Fruit fly (Drosophila melanogaster): ENCODE data around the gene CG16727.
A peak's percentile ranks its signal among the peaks of the same experiment; 100 is the strongest.

The CG16727 gene

DNA sequence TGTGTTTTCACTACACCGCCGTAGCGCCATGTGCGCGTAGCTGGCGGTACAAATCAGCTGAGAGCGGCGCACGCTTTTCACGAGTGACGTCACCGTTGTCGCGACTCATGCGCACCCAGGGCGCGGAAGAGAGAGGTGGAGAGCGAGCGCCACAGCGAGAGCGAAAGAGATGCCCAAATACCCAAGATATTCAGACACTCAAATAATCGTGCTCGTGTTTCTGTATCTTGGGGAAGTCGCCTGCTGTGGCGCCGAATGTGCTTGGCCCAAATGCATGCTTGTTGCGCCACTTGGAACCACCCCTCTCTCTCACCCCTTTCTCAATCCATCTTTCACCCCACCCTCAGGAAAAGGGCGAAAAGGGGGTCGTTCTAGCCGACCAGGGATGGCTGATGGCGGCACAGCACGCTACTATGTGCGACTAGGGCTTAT lies 19.5 kb downstream of the CG16727 start, which contains the start of gene CG6231:
Gene CG6231, minus strand, starts transcription at position 34 of the 432 bp plus-strand sequence.
- no peak for TF ChIP-seq Pif1B (GFP tag; optimal IDR thresholded peaks at IDR 0.05)
- TF ChIP-seq CG32121 (GFP tag; IDR thresholded peaks at IDR 0.05) = 0 out of 2 replicates have a peak, but pooled peaks have one; percentile 42
- TF ChIP-seq CG13204 (GFP tag; optimal IDR thresholded peaks at IDR 0.05) = peak; percentile 92

DNA sequence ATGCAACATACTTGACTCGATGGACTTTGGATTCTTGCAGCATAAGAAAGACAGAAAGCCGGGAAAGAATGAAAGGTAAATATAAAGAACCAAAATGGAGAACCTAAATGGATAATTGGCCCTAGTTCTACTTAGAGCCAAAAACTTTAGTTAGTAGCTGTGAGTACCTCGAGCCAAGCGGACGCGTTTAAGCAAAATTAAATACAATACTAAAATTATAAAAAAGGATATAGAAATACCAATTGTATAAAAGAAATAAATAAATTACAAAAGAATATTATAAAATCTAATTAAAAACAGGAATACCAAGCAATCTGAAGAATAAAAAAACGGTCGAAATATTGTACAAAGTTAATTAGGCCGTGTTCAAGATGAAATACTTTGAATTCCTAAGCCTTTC lies 21.5 kb downstream of the CG16727 start, which contains the start of gene CG34138:
Gene CG34138, plus strand, starts transcription at position 301 of the 400 bp plus-strand sequence.
- TF ChIP-seq CG8301 (tag; optimal IDR thresholded peaks at IDR 0.05) (no peak), CG32121 (GFP tag; IDR thresholded peaks at IDR 0.05) (no peak), D1 (tag; optimal IDR thresholded peaks at IDR 0.05) (no peak), EcR (GFP tag; optimal IDR thresholded peaks at IDR 0.05) (no peak), Snoo (tag; optimal IDR thresholded peaks at IDR 0.05) (no peak), CG17806 (tag; optimal IDR thresholded peaks at IDR 0.05) (no peak), CG10348 (GFP tag; IDR thresholded peaks at IDR 0.05) (no peak), CG12605 (GFP tag; IDR thresholded peaks at IDR 0.05) (no peak), CG14655 (GFP tag; optimal IDR thresholded peaks at IDR 0.05) (no peak), Pif1B (GFP tag; optimal IDR thresholded peaks at IDR 0.05) (no peak), Pif1A (GFP tag; optimal IDR thresholded peaks at IDR 0.05) (no peak), CG13204 (GFP tag; optimal IDR thresholded peaks at IDR 0.05) (no peak), CG8159 (tag; optimal IDR thresholded peaks at IDR 0.05) (no peak), Ets98B (GFP tag; IDR thresholded peaks at IDR 0.05) (no peak), CG15710 (tag; optimal IDR thresholded peaks at IDR 0.05) (no peak)

DNA sequence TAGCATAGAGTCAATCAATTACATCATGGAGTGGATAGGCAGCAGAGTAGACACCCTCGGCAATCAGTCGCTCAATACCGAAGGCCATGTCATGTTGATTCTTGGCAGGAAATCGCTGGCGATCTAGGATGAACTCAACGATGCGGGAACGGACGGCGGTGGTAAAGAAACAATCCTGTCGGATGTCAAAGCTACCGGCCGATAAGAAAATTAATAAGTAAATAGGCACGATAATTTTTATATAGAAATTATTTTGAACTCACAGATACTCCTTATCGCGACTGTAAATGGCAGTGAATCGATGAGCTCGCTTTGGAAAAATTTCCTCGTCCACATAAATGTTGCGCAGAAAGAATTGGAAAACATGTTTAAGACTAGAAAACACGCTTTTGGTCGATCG lies 24.8 kb downstream of the CG16727 start:
- no peak for TF ChIP-seq D1 (tag; optimal IDR thresholded peaks at IDR 0.05)
- TF ChIP-seq Ets98B (GFP tag; IDR thresholded peaks at IDR 0.05) = no peak
- TF ChIP-seq gl (tag; optimal IDR thresholded peaks at IDR 0.05) = no peak
- no peak for TF ChIP-seq CG17806 (tag; optimal IDR thresholded peaks at IDR 0.05)
- no peak for TF ChIP-seq CG15710 (tag; optimal IDR thresholded peaks at IDR 0.05)

- TF ChIP-seq CG4496 (GFP tag; IDR thresholded peaks at IDR 0.05) = peak; percentile 75
- peak; percentile 17 for TF ChIP-seq CG13204 (GFP tag; optimal IDR thresholded peaks at IDR 0.05)
- TF ChIP-seq CG15710 (tag; optimal IDR thresholded peaks at IDR 0.05) = no peak
- TF ChIP-seq Snoo (tag; optimal IDR thresholded peaks at IDR 0.05) = no peak
- no peak for TF ChIP-seq CG8159 (tag; optimal IDR thresholded peaks at IDR 0.05)
- TF ChIP-seq CG12605 (GFP tag; IDR thresholded peaks at IDR 0.05) = peak; percentile 30; the same call in 1 of the 2 replicates
- peak; percentile 77 for TF ChIP-seq EcR (GFP tag; optimal IDR thresholded peaks at IDR 0.05)
- TF ChIP-seq CG32121 (GFP tag; IDR thresholded peaks at IDR 0.05) = peak; percentile 40; the same call in 1 of the 2 replicates
Measured at dm6 chr3R:19641058-19641457, 27.9 kb downstream of the CG16727 start.

dm6 chr3R:19641498-19642065 lies 28.4 kb downstream of the CG16727 start:
- TF ChIP-seq CG15710 (tag; optimal IDR thresholded peaks at IDR 0.05) (peak; percentile 75), CG17806 (tag; optimal IDR thresholded peaks at IDR 0.05) (peak; percentile 80), Ets98B (GFP tag; IDR thresholded peaks at IDR 0.05) (peak; percentile 94), EcR (GFP tag; optimal IDR thresholded peaks at IDR 0.05) (no peak), Snoo (tag; optimal IDR thresholded peaks at IDR 0.05) (peak; percentile 57), D1 (tag; optimal IDR thresholded peaks at IDR 0.05) (no peak), rn (GFP tag; IDR thresholded peaks at IDR 0.05) (peak; percentile 69; the same call in 1 of the 2 replicates), CG32121 (GFP tag; IDR thresholded peaks at IDR 0.05) (peak; percentile 88), CG34367 (tag; optimal IDR thresholded peaks at IDR 0.05) (peak; percentile 68), Pif1A (GFP tag; optimal IDR thresholded peaks at IDR 0.05) (peak; percentile 57), CG8159 (tag; optimal IDR thresholded peaks at IDR 0.05) (peak; percentile 79), gl (tag; optimal IDR thresholded peaks at IDR 0.05) (peak; percentile 57), CG13204 (GFP tag; optimal IDR thresholded peaks at IDR 0.05) (peak; percentile 3), CG9948 (tag; optimal IDR thresholded peaks at IDR 0.05) (peak; percentile 75), CG4496 (GFP tag; IDR thresholded peaks at IDR 0.05) (peak; percentile 96), CG8301 (tag; optimal IDR thresholded peaks at IDR 0.05) (peak; percentile 78), Pif1B (GFP tag; optimal IDR thresholded peaks at IDR 0.05) (peak; percentile 69), CG12605 (GFP tag; IDR thresholded peaks at IDR 0.05) (peak; percentile 92), CG14655 (GFP tag; optimal IDR thresholded peaks at IDR 0.05) (peak; percentile 83), fd96Ca (GFP tag; IDR thresholded peaks at IDR 0.05) (no peak), CG10348 (GFP tag; IDR thresholded peaks at IDR 0.05) (no peak)

DNA sequence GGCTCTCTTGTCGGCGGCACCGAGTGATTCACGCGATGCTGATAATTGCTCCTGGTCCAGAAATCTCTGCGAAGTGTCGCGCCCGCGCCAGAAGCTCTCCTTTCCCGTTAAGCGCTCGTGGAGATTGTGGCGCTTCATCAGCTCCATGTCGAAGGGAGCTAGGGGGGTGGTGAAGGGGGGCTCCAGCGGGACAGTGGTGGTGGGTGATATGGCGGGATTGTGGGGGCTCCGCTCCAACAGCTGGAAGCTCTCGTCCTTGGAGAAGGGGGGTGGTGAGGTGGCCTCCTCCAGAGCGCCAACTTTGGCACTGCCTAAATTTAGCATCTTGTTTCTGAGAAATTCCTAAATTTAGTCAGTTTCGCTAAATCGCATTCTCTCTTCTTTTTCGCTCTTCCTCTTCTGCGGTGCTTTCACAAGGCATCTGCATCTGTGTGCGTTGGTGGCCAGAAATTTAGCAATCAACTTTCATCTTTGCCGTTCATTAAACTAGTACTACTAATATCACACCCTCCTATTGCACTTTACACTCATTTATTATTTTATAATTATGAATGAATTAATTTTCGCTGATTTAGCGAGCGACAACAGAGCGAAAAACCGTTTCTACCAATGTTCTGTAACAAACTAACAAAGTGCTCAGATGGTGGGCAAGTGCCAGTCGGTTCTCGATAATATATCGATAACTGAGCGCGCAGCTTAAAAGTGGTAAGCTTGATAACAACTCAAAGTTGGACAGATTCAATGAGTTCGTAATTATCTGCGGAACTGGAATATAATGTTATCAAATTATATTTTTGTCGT lies 29.1 kb downstream of the CG16727 start, which contains the start of gene subdued:
Gene subdued, minus strand, starts transcription at position 631 of the 801 bp plus-strand sequence.
- TF ChIP-seq gl (tag; optimal IDR thresholded peaks at IDR 0.05) (no peak), Pif1B (GFP tag; optimal IDR thresholded peaks at IDR 0.05) (no peak), CG12605 (GFP tag; IDR thresholded peaks at IDR 0.05) (0 out of 2 replicates have a peak, but pooled peaks have one; percentile 29), D1 (tag; optimal IDR thresholded peaks at IDR 0.05) (no peak), fd96Ca (GFP tag; IDR thresholded peaks at IDR 0.05) (no peak), Ets98B (GFP tag; IDR thresholded peaks at IDR 0.05) (no peak; the same call in 1 of the 2 replicates), CG32121 (GFP tag; IDR thresholded peaks at IDR 0.05) (0 out of 2 replicates have a peak, but pooled peaks have one; percentile 11), CG15710 (tag; optimal IDR thresholded peaks at IDR 0.05) (no peak), CG17806 (tag; optimal IDR thresholded peaks at IDR 0.05) (no peak), CG4496 (GFP tag; IDR thresholded peaks at IDR 0.05) (0 out of 3 replicates have a peak, but pooled peaks have one; percentile 23), EcR (GFP tag; optimal IDR thresholded peaks at IDR 0.05) (no peak), Snoo (tag; optimal IDR thresholded peaks at IDR 0.05) (no peak), CG8159 (tag; optimal IDR thresholded peaks at IDR 0.05) (no peak), CG14655 (GFP tag; optimal IDR thresholded peaks at IDR 0.05) (no peak), CG10348 (GFP tag; IDR thresholded peaks at IDR 0.05) (no peak), CG8301 (tag; optimal IDR thresholded peaks at IDR 0.05) (no peak), CG13204 (GFP tag; optimal IDR thresholded peaks at IDR 0.05) (peak; percentile 7), CG9948 (tag; optimal IDR thresholded peaks at IDR 0.05) (no peak), Pif1A (GFP tag; optimal IDR thresholded peaks at IDR 0.05) (no peak), CG34367 (tag; optimal IDR thresholded peaks at IDR 0.05) (no peak), rn (GFP tag; IDR thresholded peaks at IDR 0.05) (no peak)

Measured in whole organism, pupa.